Worm (Caenorhabditis elegans) whole organism, L1 larva: ENCODE results near the gene D1086.5.

ENCODE experiments used
- C16A3.4 ChIP-seq: fragments of 150-350 bp; optimal IDR thresholded peaks from 2 replicates; lab custom pipeline; 2014; ENCODE audit warnings: missing biosample characterization, missing genetic modification characterization
- C34B4.2 ChIP-seq: sonication (generic microtip); optimal IDR thresholded peaks from 2 replicates; lab custom pipeline; 2017; ENCODE audit warnings: mild to moderate bottlenecking, missing genetic modification characterization, missing compliant biosample characterization
- F16B12.6 ChIP-seq: fragments of 150-350 bp; optimal IDR thresholded peaks from 2 replicates; lab custom pipeline; 2014; ENCODE audit warnings: missing biosample characterization, missing genetic modification characterization
- ama-1 ChIP-seq: fragments of 150-350 bp; optimal IDR thresholded peaks from 2 replicates; lab custom pipeline; 2014
- blmp-1 ChIP-seq: fragments of 150-350 bp; optimal IDR thresholded peaks from 2 replicates; lab custom pipeline; 2014; ENCODE audit warnings: missing biosample characterization, missing genetic modification characterization
- ceh-63 ChIP-seq: fragments of 200-800 bp; sonication (Bioruptor generic); optimal IDR thresholded peaks from 2 replicates; lab custom pipeline; 2018; ENCODE audit warnings: mild to moderate bottlenecking, missing genetic modification characterization, missing compliant biosample characterization
- ceh-8 ChIP-seq: fragments of 200-800 bp; sonication (Bioruptor generic); optimal IDR thresholded peaks from 2 replicates; lab custom pipeline; 2018; ENCODE audit warnings: mild to moderate bottlenecking, missing genetic modification characterization, moderate library complexity, missing compliant biosample characterization
- dsc-1 ChIP-seq: sonication (generic microtip); optimal IDR thresholded peaks from 2 replicates; lab custom pipeline; 2016; ENCODE audit warnings: mild to moderate bottlenecking, missing genetic modification characterization, missing compliant biosample characterization
- egl-13 ChIP-seq: sonication (generic microtip); optimal IDR thresholded peaks from 2 replicates; lab custom pipeline; 2016; ENCODE audit warnings: missing genotype, missing genetic modification reagents, missing genetic modification characterization, missing compliant biosample characterization
- elt-2 ChIP-seq: sonication (generic microtip); optimal IDR thresholded peaks from 2 replicates; lab custom pipeline; 2016; ENCODE audit warnings: missing genetic modification characterization, mild to moderate bottlenecking, inconsistent platforms, missing compliant biosample characterization, missing genetic modification reagents
- ets-5 ChIP-seq: fragments of 200-800 bp; sonication (Bioruptor generic); IDR thresholded peaks from 2 replicates; pipeline ENCODE4 v1.3.6; 2022; ENCODE audit warnings: missing genetic modification characterization, missing compliant biosample characterization
- hlh-17 ChIP-seq: fragments of 200-800 bp; sonication (Bioruptor generic); optimal IDR thresholded peaks from 2 replicates; lab custom pipeline; 2018; ENCODE audit warnings: missing genetic modification characterization, mild to moderate bottlenecking, missing compliant biosample characterization, moderate library complexity, borderline replicate concordance
- hpl-2 ChIP-seq: fragments of 150-350 bp; optimal IDR thresholded peaks from 2 replicates; lab custom pipeline; 2014; ENCODE audit warnings: missing biosample characterization, missing genetic modification reagents, missing genetic modification characterization
- irx-1 ChIP-seq: sonication (generic microtip); optimal IDR thresholded peaks from 2 replicates; lab custom pipeline; 2016; ENCODE audit warnings: missing genetic modification characterization, missing compliant biosample characterization
- isw-1 ChIP-seq: fragments of 200-800 bp; sonication (Bioruptor generic); IDR thresholded peaks from 2 replicates; pipeline ENCODE4 v1.3.6; 2022; ENCODE audit warnings: missing genetic modification characterization, missing compliant biosample characterization
- lin-13 ChIP-seq: fragments of 150-350 bp; optimal IDR thresholded peaks from 2 replicates; lab custom pipeline; 2014; ENCODE audit warnings: missing biosample characterization, missing genetic modification reagents, missing genetic modification characterization
- lin-14 ChIP-seq: fragments of 200-800 bp; sonication (Bioruptor generic); optimal IDR thresholded peaks from 2 replicates; lab custom pipeline; 2018; ENCODE audit warnings: mild to moderate bottlenecking, missing genetic modification characterization, moderate library complexity, missing compliant biosample characterization
- mdl-1 ChIP-seq, 2 experiments: fragments of 150-350 bp; optimal IDR thresholded peaks; 2 replicates each; lab custom pipeline; 2014 to 2017; ENCODE audit warnings: missing biosample characterization in 2 of 2, missing genetic modification characterization in 2 of 2, inconsistent platforms in 1 of 2
- mef-2 ChIP-seq: fragments of 150-350 bp; optimal IDR thresholded peaks from 2 replicates; lab custom pipeline; 2014; ENCODE audit warnings: missing biosample characterization, missing genetic modification characterization
- mep-1 ChIP-seq: fragments of 150-350 bp; optimal IDR thresholded peaks from 2 replicates; lab custom pipeline; 2014; ENCODE audit warnings: missing biosample characterization, missing genetic modification characterization
- nhr-12 ChIP-seq: sonication (generic microtip); optimal IDR thresholded peaks from 2 replicates; lab custom pipeline; 2017; ENCODE audit warnings: missing biosample characterization, missing genetic modification characterization
- nhr-237 ChIP-seq: fragments of 150-350 bp; optimal IDR thresholded peaks from 2 replicates; lab custom pipeline; 2014; ENCODE audit warnings: missing biosample characterization, missing genetic modification characterization
- nhr-28 ChIP-seq: fragments of 150-350 bp; optimal IDR thresholded peaks from 2 replicates; lab custom pipeline; 2014; ENCODE audit warnings: missing biosample characterization, missing genetic modification characterization
- nhr-84 ChIP-seq: sonication (generic microtip); optimal IDR thresholded peaks from 2 replicates; lab custom pipeline; 2017; ENCODE audit warnings: missing biosample characterization, missing genetic modification characterization
- nhr-85 ChIP-seq: sonication (generic microtip); peaks from one replicate; lab custom pipeline; 2016; ENCODE audit warnings: missing genetic modification characterization, inconsistent platforms, missing compliant biosample characterization
- nhr-90 ChIP-seq: sonication (generic microtip); optimal IDR thresholded peaks from 2 replicates; lab custom pipeline; 2016; ENCODE audit warnings: mild to moderate bottlenecking, missing genetic modification characterization, missing compliant biosample characterization; ENCODE audit not compliant: poor library complexity
- pag-3 ChIP-seq: sonication (generic microtip); optimal IDR thresholded peaks from 2 replicates; lab custom pipeline; 2017; ENCODE audit warnings: missing genetic modification characterization, mild to moderate bottlenecking, missing compliant biosample characterization, antibody characterized with exemption, borderline replicate concordance; ENCODE audit not compliant: insufficient read depth
- pqm-1 ChIP-seq: sonication (generic microtip); optimal IDR thresholded peaks from 3 replicates; lab custom pipeline; 2017; ENCODE audit warnings: missing biosample characterization, missing genetic modification characterization
- skn-1 ChIP-seq: fragments of 150-350 bp; optimal IDR thresholded peaks from 2 replicates; lab custom pipeline; 2014; ENCODE audit warnings: missing biosample characterization, missing genetic modification characterization
- sox-4 ChIP-seq: sonication (generic microtip); optimal IDR thresholded peaks from 2 replicates; lab custom pipeline; 2016; ENCODE audit warnings: missing genetic modification characterization, missing compliant biosample characterization
- sptf-1 ChIP-seq: fragments of 150-350 bp; optimal IDR thresholded peaks from 2 replicates; lab custom pipeline; 2014; ENCODE audit warnings: missing biosample characterization, missing genetic modification characterization
- sup-37 ChIP-seq: fragments of 200-800 bp; sonication (Bioruptor generic); optimal IDR thresholded peaks from 2 replicates; lab custom pipeline; 2018; ENCODE audit warnings: mild to moderate bottlenecking, missing genetic modification characterization, missing compliant biosample characterization
- swsn-7 ChIP-seq: sonication (generic microtip); optimal IDR thresholded peaks from 2 replicates; lab custom pipeline; 2016; ENCODE audit warnings: missing genetic modification characterization, missing compliant biosample characterization
- tbx-2 ChIP-seq: sonication (generic microtip); optimal IDR thresholded peaks from 2 replicates; lab custom pipeline; 2016; ENCODE audit warnings: missing genetic modification characterization, missing compliant biosample characterization
- unc-130 ChIP-seq: fragments of 150-350 bp; optimal IDR thresholded peaks from 2 replicates; lab custom pipeline; 2017; ENCODE audit warnings: missing biosample characterization, missing genetic modification characterization, inconsistent platforms
- unc-98 ChIP-seq: fragments of 200-800 bp; sonication (Bioruptor generic); IDR thresholded peaks from 2 replicates; pipeline ENCODE4 v1.3.6; 2022; ENCODE audit warnings: missing genetic modification characterization, missing compliant biosample characterization
- vab-15 ChIP-seq: sonication (generic microtip); optimal IDR thresholded peaks from 2 replicates; lab custom pipeline; 2017; ENCODE audit warnings: missing genotype, mild to moderate bottlenecking, missing genetic modification characterization, missing compliant biosample characterization
- zip-4 ChIP-seq: fragments of 200-800 bp; sonication (Bioruptor generic); optimal IDR thresholded peaks from 2 replicates; lab custom pipeline; 2018; ENCODE audit warnings: mild to moderate bottlenecking, missing genetic modification characterization, moderate library complexity, missing compliant biosample characterization
- ztf-4 ChIP-seq: fragments of 150-350 bp; optimal IDR thresholded peaks from 2 replicates; lab custom pipeline; 2014; ENCODE audit warnings: missing biosample characterization, missing genetic modification characterization

Gene D1086.5

ce11 chrV:14069899-14070298, 20.3 kb downstream of the D1086.5 start:
- TF ChIP-seq C16A3.4 (tag; lab: Kevin White, UChicago), result no peak
- no peak for TF ChIP-seq mep-1 (tag; lab: Kevin White, UChicago)
- TF ChIP-seq pqm-1, result no peak
- no peak for TF ChIP-seq lin-13 (GFP tag; lab: Kevin White, UChicago)
- no peak for TF ChIP-seq hlh-17
- no peak for TF ChIP-seq nhr-237 (tag; lab: Kevin White, UChicago)
- no peak for TF ChIP-seq ceh-63
- no peak for TF ChIP-seq nhr-84 (tag; lab: Kevin White, UChicago)
- TF ChIP-seq dsc-1 (tag; lab: Kevin White, UChicago), result no peak
- TF ChIP-seq skn-1, result no peak
- no peak for TF ChIP-seq ceh-8 (GFP tag; lab: Kevin White, UChicago)
- no peak for TF ChIP-seq swsn-7 (tag; lab: Kevin White, UChicago)
- no peak for TF ChIP-seq F16B12.6 (tag; lab: Kevin White, UChicago)
- no peak for TF ChIP-seq unc-98 (GFP tag; lab: Robert Waterston, UW)
- TF ChIP-seq sptf-1 (tag; lab: Kevin White, UChicago), result no peak

- TF ChIP-seq tbx-2, result no peak
- no peak for TF ChIP-seq egl-13 (tag; lab: Kevin White, UChicago)
- TF ChIP-seq elt-2, result no peak
- no peak for TF ChIP-seq sup-37 (GFP tag; lab: Kevin White, UChicago)
- TF ChIP-seq ztf-4 (tag; lab: Kevin White, UChicago), result no peak
- TF ChIP-seq C34B4.2 (tag; lab: Kevin White, UChicago), result no peak
- TF ChIP-seq vab-15 (tag; lab: Kevin White, UChicago), result no peak
- TF ChIP-seq nhr-28 (tag; lab: Kevin White, UChicago), result no peak
- TF ChIP-seq unc-130, result no peak
- TF ChIP-seq ceh-8 (GFP tag; lab: Kevin White, UChicago), result no peak
- TF ChIP-seq mef-2, result no peak
Observed at ce11 chrV:14067816-14068296, 22.3 kb downstream of the D1086.5 start, which contains the start of gene D1086.17. TSS of gene D1086.17 (plus strand) at chrV:14067866.

ce11 chrV:14064422-14064821, 25.7 kb downstream of the D1086.5 start, which contains the start of gene D1086.21:
TSS of gene D1086.21 (plus strand) at chrV:14064722.
- TF ChIP-seq zip-4 (GFP tag; lab: Kevin White, UChicago) (no peak), lin-13 (GFP tag; lab: Kevin White, UChicago) (no peak), ama-1 (lab: Kevin White, UChicago) (no peak), isw-1 (GFP tag; lab: Robert Waterston, UW) (no peak), nhr-90 (tag; lab: Kevin White, UChicago) (no peak)
- TF ChIP-seq, all 84 proteins: peak for 0

- TF ChIP-seq pqm-1, result no peak
- no peak for TF ChIP-seq nhr-85 (tag; lab: Kevin White, UChicago)
- TF ChIP-seq lin-14 (GFP tag; lab: Kevin White, UChicago), result no peak
- no peak for TF ChIP-seq ets-5
- no peak for TF ChIP-seq irx-1 (tag; lab: Kevin White, UChicago)
- TF ChIP-seq pag-3 (tag; lab: Kevin White, UChicago), result no peak
- no peak for TF ChIP-seq tbx-2
- TF ChIP-seq nhr-12 (tag; lab: Kevin White, UChicago), result no peak
- TF ChIP-seq blmp-1 (tag; lab: Kevin White, UChicago), result no peak
- no peak for TF ChIP-seq nhr-28 (tag; lab: Kevin White, UChicago)
- TF ChIP-seq unc-98 (GFP tag; lab: Robert Waterston, UW), result no peak
- TF ChIP-seq mdl-1 (tag; optimal IDR thresholded peaks at IDR 0.05; lab: Kevin White, UChicago), result no peak
- no peak for TF ChIP-seq hpl-2 (GFP tag; lab: Kevin White, UChicago)
- no peak for TF ChIP-seq mep-1 (tag; lab: Kevin White, UChicago)
- no peak for TF ChIP-seq isw-1 (GFP tag; lab: Robert Waterston, UW)
- TF ChIP-seq sox-4, result no peak
- TF ChIP-seq, all 84 proteins: peak for 0
Observed at ce11 chrV:14063980-14064379, 26.2 kb downstream of the D1086.5 start.
